Fruit fly (Drosophila melanogaster) whole organism, wandering third instar larva: ENCODE results near the gene TwdlV.
"Not testable (repeated sequence)": the region's sequence is repeated elsewhere in the genome, so short reads cannot be mapped to it uniquely, and the experiment has no call there.

Experiments
- Abd-B ChIP-seq: fragments of >200 bp; optimal IDR thresholded peaks from 2 replicates; lab custom pipeline; 2017; ENCODE audit warnings: missing biosample characterization, missing genetic modification characterization
- CG32264 ChIP-seq: fragments of 200-800 bp; sonication (Bioruptor generic); optimal IDR thresholded peaks from 2 replicates; lab custom pipeline; 2016; ENCODE audit warnings: missing biosample characterization, missing genetic modification characterization
- CG9705 ChIP-seq: fragments of 200-800 bp; sonication (Bioruptor generic); optimal IDR thresholded peaks from 2 replicates; lab custom pipeline; 2018; ENCODE audit warnings: missing biosample characterization, mild to moderate bottlenecking, missing genetic modification characterization
- CrebA ChIP-seq: fragments of 200-800 bp; sonication (Bioruptor generic); optimal IDR thresholded peaks from 2 replicates; lab custom pipeline; 2016; ENCODE audit warnings: missing biosample characterization, mild to moderate bottlenecking, missing genetic modification characterization, borderline replicate concordance
- Dfd ChIP-seq: fragments of >200 bp; optimal IDR thresholded peaks from 2 replicates; lab custom pipeline; 2017; ENCODE audit warnings: missing biosample characterization, missing genetic modification characterization
- Dif ChIP-seq: fragments of 200-275, 200-300 bp; sonication (Bioruptor generic); optimal IDR thresholded peaks from 2 replicates; lab custom pipeline; 2018; ENCODE audit warnings: missing biosample characterization, missing genetic modification characterization; ENCODE audit not compliant: partially characterized antibody
- GATAd ChIP-seq: sonication (Bioruptor generic); optimal IDR thresholded peaks from 2 replicates; lab custom pipeline; 2016; ENCODE audit warnings: missing biosample characterization, missing genetic modification characterization
- HLH106 ChIP-seq: fragments of 200-800 bp; optimal IDR thresholded peaks from 3 replicates; lab custom pipeline; 2019; ENCODE audit warnings: missing biosample characterization, mild to moderate bottlenecking, missing genetic modification characterization, moderate library complexity
- Hnf4 ChIP-seq: fragments of 200-800 bp; sonication (Bioruptor generic); optimal IDR thresholded peaks from 2 replicates; lab custom pipeline; 2016; ENCODE audit warnings: missing biosample characterization, mild to moderate bottlenecking, missing genetic modification characterization
- Hr78 ChIP-seq: fragments of >200 bp; optimal IDR thresholded peaks from 2 replicates; lab custom pipeline; 2017; ENCODE audit warnings: missing biosample characterization, missing genetic modification characterization
- Hr83 ChIP-seq: fragments of 200-300 bp; sonication (Bioruptor generic); optimal IDR thresholded peaks from 2 replicates; lab custom pipeline; 2016; ENCODE audit warnings: missing biosample characterization, mild to moderate bottlenecking, missing genetic modification characterization, moderate library complexity; ENCODE audit not compliant: poor library complexity, severe bottlenecking
- Jra ChIP-seq: sonication (Bioruptor generic); optimal IDR thresholded peaks from 2 replicates; lab custom pipeline; 2016; ENCODE audit warnings: missing biosample characterization, missing genetic modification characterization
- Mio ChIP-seq: sonication (Bioruptor generic); optimal IDR thresholded peaks from 2 replicates; lab custom pipeline; 2016; ENCODE audit warnings: missing biosample characterization, missing genetic modification characterization
- Myc ChIP-seq: fragments of >200 bp; optimal IDR thresholded peaks from 2 replicates; lab custom pipeline; 2017
- N ChIP-seq: fragments of >200 bp; optimal IDR thresholded peaks from 2 replicates; lab custom pipeline; 2018; ENCODE audit warnings: missing biosample characterization, missing external identifiers, missing genetic modification characterization
- OdsH ChIP-seq: fragments of 200-800 bp; sonication (Bioruptor generic); optimal IDR thresholded peaks from 2 replicates; lab custom pipeline; 2016; ENCODE audit warnings: missing biosample characterization, mild to moderate bottlenecking, missing genetic modification characterization
- Rel ChIP-seq, 2 experiments: fragments of 200-800 bp; sonication (Bioruptor generic) in 1 of 2; optimal IDR thresholded peaks; 2 replicates in 1 of 2; 3 replicates in 1 of 2; lab custom pipeline; 2016 to 2019; ENCODE audit warnings: mild to moderate bottlenecking in 2 of 2, missing biosample characterization in 2 of 2, missing genetic modification characterization in 2 of 2, moderate library complexity in 1 of 2
- Sp1 ChIP-seq: fragments of 200-800 bp; sonication (Bioruptor generic); optimal IDR thresholded peaks from 3 replicates; lab custom pipeline; 2019; ENCODE audit warnings: missing biosample characterization, mild to moderate bottlenecking, missing genetic modification characterization, moderate library complexity
- Vsx2 ChIP-seq: fragments of 200-300, 225-300 bp; sonication (Bioruptor generic); optimal IDR thresholded peaks from 2 replicates; lab custom pipeline; 2018; ENCODE audit warnings: missing biosample characterization, missing genetic modification characterization; ENCODE audit not compliant: partially characterized antibody
- br ChIP-seq: fragments of 200-800 bp; sonication (Bioruptor generic); optimal IDR thresholded peaks from 2 replicates; lab custom pipeline; 2016; ENCODE audit warnings: missing biosample characterization, missing genetic modification characterization
- brk ChIP-seq: fragments of 200-800 bp; sonication (Bioruptor generic); optimal IDR thresholded peaks from 2 replicates; lab custom pipeline; 2016; ENCODE audit warnings: missing biosample characterization, mild to moderate bottlenecking, missing genetic modification characterization
- dl ChIP-seq, 2 experiments: fragments of 175-275, 200-275 bp in 1 of 2; fragments of 200-275 bp in 1 of 2; sonication (Bioruptor generic); optimal IDR thresholded peaks; lab custom pipeline; 2018; ENCODE audit warnings: mild to moderate bottlenecking in 2 of 2, missing biosample characterization in 2 of 2, missing genetic modification characterization in 2 of 2, moderate library complexity in 2 of 2; ENCODE audit not compliant: partially characterized antibody in 2 of 2, insufficient read depth in 1 of 2
- dmrt93B ChIP-seq: fragments of 200-800 bp; sonication (Bioruptor generic); optimal IDR thresholded peaks from 2 replicates; lab custom pipeline; 2018; ENCODE audit warnings: missing biosample characterization, mild to moderate bottlenecking, missing genetic modification characterization
- dsf ChIP-seq: sonication (Bioruptor generic); optimal IDR thresholded peaks from 2 replicates; lab custom pipeline; 2016; ENCODE audit warnings: missing biosample characterization, missing genetic modification characterization, borderline replicate concordance
- ey ChIP-seq: fragments of 200-800 bp; sonication (Bioruptor generic); optimal IDR thresholded peaks from 2 replicates; lab custom pipeline; 2016; ENCODE audit warnings: missing biosample characterization, missing genetic modification characterization
- foxo ChIP-seq, 2 experiments: fragments of 200-800 bp; sonication (Bioruptor generic); optimal IDR thresholded peaks; 2 replicates in 1 of 2; 3 replicates in 1 of 2; lab custom pipeline; 2016 to 2017; ENCODE audit warnings: missing biosample characterization in 2 of 2, missing genetic modification characterization in 2 of 2
- fru ChIP-seq: fragments of 200-800 bp; sonication (Bioruptor generic); optimal IDR thresholded peaks from 3 replicates; lab custom pipeline; 2016; ENCODE audit warnings: missing biosample characterization, mild to moderate bottlenecking, missing genetic modification characterization
- h ChIP-seq: fragments of 200-800 bp; sonication (Bioruptor generic); optimal IDR thresholded peaks from 3 replicates; lab custom pipeline; 2016; ENCODE audit warnings: missing biosample characterization, mild to moderate bottlenecking, missing genetic modification characterization
- jim ChIP-seq: fragments of 175-275, 200-325 bp; sonication (Bioruptor generic); optimal IDR thresholded peaks from 2 replicates; lab custom pipeline; 2016; ENCODE audit warnings: missing biosample characterization, mild to moderate bottlenecking, missing genetic modification characterization
- lola ChIP-seq: fragments of >200 bp; optimal IDR thresholded peaks from 2 replicates; lab custom pipeline; 2017; ENCODE audit warnings: missing biosample characterization, missing genetic modification characterization
- pan ChIP-seq: fragments of >200 bp; optimal IDR thresholded peaks from 2 replicates; lab custom pipeline; 2017
- psq ChIP-seq: fragments of 200-800 bp; sonication (Bioruptor generic); optimal IDR thresholded peaks from 3 replicates; lab custom pipeline; 2017; ENCODE audit warnings: missing biosample characterization, mild to moderate bottlenecking, missing genetic modification characterization, moderate library complexity
- rgr ChIP-seq: fragments of 200-800 bp; sonication (Bioruptor generic); optimal IDR thresholded peaks from 3 replicates; lab custom pipeline; 2016; ENCODE audit warnings: missing biosample characterization, mild to moderate bottlenecking, missing genetic modification characterization
- sage ChIP-seq: fragments of 200-800 bp; sonication (Bioruptor generic); optimal IDR thresholded peaks from 2 replicates; lab custom pipeline; 2016; ENCODE audit warnings: missing biosample characterization, mild to moderate bottlenecking, missing genetic modification characterization
- sv ChIP-seq: fragments of 200-800 bp; sonication (Bioruptor generic); optimal IDR thresholded peaks from 3 replicates; lab custom pipeline; 2016; ENCODE audit warnings: missing biosample characterization, missing genetic modification characterization
- tai ChIP-seq: sonication (Bioruptor generic); optimal IDR thresholded peaks from 2 replicates; lab custom pipeline; 2016; ENCODE audit warnings: missing biosample characterization, missing genetic modification characterization
- usp ChIP-seq: fragments of >200 bp; optimal IDR thresholded peaks from 2 replicates; lab custom pipeline; 2017; ENCODE audit warnings: missing biosample characterization, missing genetic modification characterization
- woc ChIP-seq: sonication (Bioruptor generic); optimal IDR thresholded peaks from 2 replicates; lab custom pipeline; 2016; ENCODE audit warnings: missing biosample characterization, mild to moderate bottlenecking, missing genetic modification characterization

The TwdlV gene

dm6 chr3R:4254408-4254807, at the start of gene TwdlV:
Gene TwdlV (plus strand): TSS chr3R:4254708.
- TF ChIP-seq fru (GFP tag; lab: Kevin White, UChicago) (no peak), rgr (no peak), br (no peak), CrebA (GFP tag; lab: Kevin White, UChicago) (no peak), Vsx2 (GFP tag; lab: Kevin White, UChicago) (no peak), Sp1 (no peak), ey (GFP tag; lab: Kevin White, UChicago) (no peak), foxo (GFP tag; optimal IDR thresholded peaks at IDR 0.05; lab: Kevin White, UChicago) (no peak), brk (no peak), Myc (no peak)

- not testable (repeated sequence) for TF ChIP-seq psq (GFP tag; lab: Kevin White, UChicago); GATAd; CG32264 (GFP tag; lab: Kevin White, UChicago)
Measured at dm6 chr3R:4211483-4211882, 43.0 kb upstream of the TwdlV start, which contains the start of gene aux. Gene aux (plus strand): TSS chr3R:4211783.

DNA sequence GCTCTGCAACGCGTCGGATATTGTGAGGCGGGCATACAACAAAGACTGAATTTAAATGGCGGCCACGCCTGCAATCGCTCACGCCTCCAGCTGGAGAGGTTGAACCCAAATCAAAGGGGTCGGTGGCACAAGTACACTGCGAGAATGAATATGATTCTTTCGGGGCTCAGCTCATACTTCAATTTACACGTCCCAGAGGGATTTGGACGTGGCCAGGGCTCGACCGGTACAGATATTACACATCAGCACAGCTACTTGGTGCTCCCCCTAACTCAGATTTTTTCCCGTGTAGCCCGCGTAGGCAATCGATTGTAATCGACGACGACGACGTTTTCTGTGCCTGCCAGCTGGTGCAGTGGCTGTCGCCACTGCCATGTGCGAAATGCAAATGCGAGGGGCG, 40.5 kb upstream of the TwdlV start:
- TF ChIP-seq woc (GFP tag; lab: Kevin White, UChicago) (peak; percentile 65), brk (peak; percentile 6), dsf (no peak), Dif (GFP tag; lab: Kevin White, UChicago) (no peak), CG32264 (GFP tag; lab: Kevin White, UChicago) (peak; percentile 70), CrebA (GFP tag; lab: Kevin White, UChicago) (no peak), GATAd (peak; percentile 12), foxo (GFP tag; optimal IDR thresholded peaks at IDR 0.05; lab: Kevin White, UChicago) (peak in 1 of 2 experiments; percentile 88), psq (GFP tag; lab: Kevin White, UChicago) (peak; percentile 57), sv (GFP tag; lab: Kevin White, UChicago) (peak; percentile 52), Hr83 (GFP tag; lab: Kevin White, UChicago) (peak; percentile 17), CG9705 (GFP tag; lab: Kevin White, UChicago) (peak; percentile 31), Sp1 (peak; percentile 68), Abd-B (GFP tag; lab: Kevin White, UChicago) (no peak), Mio (GFP tag; lab: Kevin White, UChicago) (no peak), Jra (no peak), Myc (no peak), tai (GFP tag; lab: Kevin White, UChicago) (peak; percentile 5), rgr (peak; percentile 73), OdsH (GFP tag; lab: Kevin White, UChicago) (peak; percentile 66), ey (GFP tag; lab: Kevin White, UChicago) (peak; percentile 79), dl (GFP tag; optimal IDR thresholded peaks at IDR 0.05; lab: Kevin White, UChicago; ENCODE audit: insufficient read depth in 1 of 2, partially characterized antibody in 2 of 2) (no peak), lola (GFP tag; lab: Kevin White, UChicago) (no peak), sage (peak; percentile 9), Hnf4 (peak; percentile 69), usp (GFP tag; lab: Kevin White, UChicago) (no peak), HLH106 (tag; lab: Kevin White, UChicago) (peak; percentile 81), Hr78 (GFP tag; lab: Kevin White, UChicago) (no peak), dmrt93B (GFP tag; lab: Kevin White, UChicago) (peak; percentile 70), Dfd (GFP tag; lab: Kevin White, UChicago) (no peak), N (no peak), Vsx2 (GFP tag; lab: Kevin White, UChicago) (no peak), br (peak; percentile 81), h (GFP tag; lab: Kevin White, UChicago) (peak; percentile 84), jim (GFP tag; lab: Kevin White, UChicago) (no peak), pan (no peak), fru (GFP tag; lab: Kevin White, UChicago) (peak; percentile 87), Rel (GFP tag; optimal IDR thresholded peaks at IDR 0.05; lab: Kevin White, UChicago) (no peak), Rel (tag; optimal IDR thresholded peaks at IDR 0.05; lab: Kevin White, UChicago) (peak; percentile 40)
- TF ChIP-seq, all 38 proteins: peak for 22
